Fruit fly (Drosophila melanogaster) whole organism, wandering third instar larva: ENCODE results near the gene Rab39.

Source experiments
- Abd-B ChIP-seq: fragments of >200 bp; optimal IDR thresholded peaks from 2 replicates; lab custom pipeline; 2017; ENCODE audit warnings: missing biosample characterization, missing genetic modification characterization
- CG32264 ChIP-seq: fragments of 200-800 bp; sonication (Bioruptor generic); optimal IDR thresholded peaks from 2 replicates; lab custom pipeline; 2016; ENCODE audit warnings: missing biosample characterization, missing genetic modification characterization
- CG9705 ChIP-seq: fragments of 200-800 bp; sonication (Bioruptor generic); optimal IDR thresholded peaks from 2 replicates; lab custom pipeline; 2018; ENCODE audit warnings: missing biosample characterization, mild to moderate bottlenecking, missing genetic modification characterization
- CrebA ChIP-seq: fragments of 200-800 bp; sonication (Bioruptor generic); optimal IDR thresholded peaks from 2 replicates; lab custom pipeline; 2016; ENCODE audit warnings: missing biosample characterization, mild to moderate bottlenecking, missing genetic modification characterization, borderline replicate concordance
- Dif ChIP-seq: fragments of 200-275, 200-300 bp; sonication (Bioruptor generic); optimal IDR thresholded peaks from 2 replicates; lab custom pipeline; 2018; ENCODE audit warnings: missing biosample characterization, missing genetic modification characterization; ENCODE audit not compliant: partially characterized antibody
- GATAd ChIP-seq: sonication (Bioruptor generic); optimal IDR thresholded peaks from 2 replicates; lab custom pipeline; 2016; ENCODE audit warnings: missing biosample characterization, missing genetic modification characterization
- HLH106 ChIP-seq: fragments of 200-800 bp; optimal IDR thresholded peaks from 3 replicates; lab custom pipeline; 2019; ENCODE audit warnings: missing biosample characterization, mild to moderate bottlenecking, missing genetic modification characterization, moderate library complexity
- Hnf4 ChIP-seq: fragments of 200-800 bp; sonication (Bioruptor generic); optimal IDR thresholded peaks from 2 replicates; lab custom pipeline; 2016; ENCODE audit warnings: missing biosample characterization, mild to moderate bottlenecking, missing genetic modification characterization
- Hr78 ChIP-seq: fragments of >200 bp; optimal IDR thresholded peaks from 2 replicates; lab custom pipeline; 2017; ENCODE audit warnings: missing biosample characterization, missing genetic modification characterization
- Hr83 ChIP-seq: fragments of 200-300 bp; sonication (Bioruptor generic); optimal IDR thresholded peaks from 2 replicates; lab custom pipeline; 2016; ENCODE audit warnings: missing biosample characterization, mild to moderate bottlenecking, missing genetic modification characterization, moderate library complexity; ENCODE audit not compliant: poor library complexity, severe bottlenecking
- Jra ChIP-seq: sonication (Bioruptor generic); optimal IDR thresholded peaks from 2 replicates; lab custom pipeline; 2016; ENCODE audit warnings: missing biosample characterization, missing genetic modification characterization
- Myc ChIP-seq: fragments of >200 bp; optimal IDR thresholded peaks from 2 replicates; lab custom pipeline; 2017
- N ChIP-seq: fragments of >200 bp; optimal IDR thresholded peaks from 2 replicates; lab custom pipeline; 2018; ENCODE audit warnings: missing biosample characterization, missing external identifiers, missing genetic modification characterization
- OdsH ChIP-seq: fragments of 200-800 bp; sonication (Bioruptor generic); optimal IDR thresholded peaks from 2 replicates; lab custom pipeline; 2016; ENCODE audit warnings: missing biosample characterization, mild to moderate bottlenecking, missing genetic modification characterization
- Rel ChIP-seq, 2 experiments: fragments of 200-800 bp; sonication (Bioruptor generic) in 1 of 2; optimal IDR thresholded peaks; 2 replicates in 1 of 2; 3 replicates in 1 of 2; lab custom pipeline; 2016 to 2019; ENCODE audit warnings: mild to moderate bottlenecking in 2 of 2, missing biosample characterization in 2 of 2, missing genetic modification characterization in 2 of 2, moderate library complexity in 1 of 2
- Sp1 ChIP-seq: fragments of 200-800 bp; sonication (Bioruptor generic); optimal IDR thresholded peaks from 3 replicates; lab custom pipeline; 2019; ENCODE audit warnings: missing biosample characterization, mild to moderate bottlenecking, missing genetic modification characterization, moderate library complexity
- Vsx2 ChIP-seq: fragments of 200-300, 225-300 bp; sonication (Bioruptor generic); optimal IDR thresholded peaks from 2 replicates; lab custom pipeline; 2018; ENCODE audit warnings: missing biosample characterization, missing genetic modification characterization; ENCODE audit not compliant: partially characterized antibody
- br ChIP-seq: fragments of 200-800 bp; sonication (Bioruptor generic); optimal IDR thresholded peaks from 2 replicates; lab custom pipeline; 2016; ENCODE audit warnings: missing biosample characterization, missing genetic modification characterization
- brk ChIP-seq: fragments of 200-800 bp; sonication (Bioruptor generic); optimal IDR thresholded peaks from 2 replicates; lab custom pipeline; 2016; ENCODE audit warnings: missing biosample characterization, mild to moderate bottlenecking, missing genetic modification characterization
- dl ChIP-seq, 2 experiments: fragments of 175-275, 200-275 bp in 1 of 2; fragments of 200-275 bp in 1 of 2; sonication (Bioruptor generic); optimal IDR thresholded peaks; lab custom pipeline; 2018; ENCODE audit warnings: mild to moderate bottlenecking in 2 of 2, missing biosample characterization in 2 of 2, missing genetic modification characterization in 2 of 2, moderate library complexity in 2 of 2; ENCODE audit not compliant: partially characterized antibody in 2 of 2, insufficient read depth in 1 of 2
- dmrt93B ChIP-seq: fragments of 200-800 bp; sonication (Bioruptor generic); optimal IDR thresholded peaks from 2 replicates; lab custom pipeline; 2018; ENCODE audit warnings: missing biosample characterization, mild to moderate bottlenecking, missing genetic modification characterization
- dsf ChIP-seq: sonication (Bioruptor generic); optimal IDR thresholded peaks from 2 replicates; lab custom pipeline; 2016; ENCODE audit warnings: missing biosample characterization, missing genetic modification characterization, borderline replicate concordance
- ey ChIP-seq: fragments of 200-800 bp; sonication (Bioruptor generic); optimal IDR thresholded peaks from 2 replicates; lab custom pipeline; 2016; ENCODE audit warnings: missing biosample characterization, missing genetic modification characterization
- foxo ChIP-seq, 2 experiments: fragments of 200-800 bp; sonication (Bioruptor generic); optimal IDR thresholded peaks; 2 replicates in 1 of 2; 3 replicates in 1 of 2; lab custom pipeline; 2016 to 2017; ENCODE audit warnings: missing biosample characterization in 2 of 2, missing genetic modification characterization in 2 of 2
- fru ChIP-seq: fragments of 200-800 bp; sonication (Bioruptor generic); optimal IDR thresholded peaks from 3 replicates; lab custom pipeline; 2016; ENCODE audit warnings: missing biosample characterization, mild to moderate bottlenecking, missing genetic modification characterization
- h ChIP-seq: fragments of 200-800 bp; sonication (Bioruptor generic); optimal IDR thresholded peaks from 3 replicates; lab custom pipeline; 2016; ENCODE audit warnings: missing biosample characterization, mild to moderate bottlenecking, missing genetic modification characterization
- jim ChIP-seq: fragments of 175-275, 200-325 bp; sonication (Bioruptor generic); optimal IDR thresholded peaks from 2 replicates; lab custom pipeline; 2016; ENCODE audit warnings: missing biosample characterization, mild to moderate bottlenecking, missing genetic modification characterization
- lola ChIP-seq: fragments of >200 bp; optimal IDR thresholded peaks from 2 replicates; lab custom pipeline; 2017; ENCODE audit warnings: missing biosample characterization, missing genetic modification characterization
- pan ChIP-seq: fragments of >200 bp; optimal IDR thresholded peaks from 2 replicates; lab custom pipeline; 2017
- psq ChIP-seq: fragments of 200-800 bp; sonication (Bioruptor generic); optimal IDR thresholded peaks from 3 replicates; lab custom pipeline; 2017; ENCODE audit warnings: missing biosample characterization, mild to moderate bottlenecking, missing genetic modification characterization, moderate library complexity
- rgr ChIP-seq: fragments of 200-800 bp; sonication (Bioruptor generic); optimal IDR thresholded peaks from 3 replicates; lab custom pipeline; 2016; ENCODE audit warnings: missing biosample characterization, mild to moderate bottlenecking, missing genetic modification characterization
- sage ChIP-seq: fragments of 200-800 bp; sonication (Bioruptor generic); optimal IDR thresholded peaks from 2 replicates; lab custom pipeline; 2016; ENCODE audit warnings: missing biosample characterization, mild to moderate bottlenecking, missing genetic modification characterization
- sv ChIP-seq: fragments of 200-800 bp; sonication (Bioruptor generic); optimal IDR thresholded peaks from 3 replicates; lab custom pipeline; 2016; ENCODE audit warnings: missing biosample characterization, missing genetic modification characterization
- tai ChIP-seq: sonication (Bioruptor generic); optimal IDR thresholded peaks from 2 replicates; lab custom pipeline; 2016; ENCODE audit warnings: missing biosample characterization, missing genetic modification characterization
- usp ChIP-seq: fragments of >200 bp; optimal IDR thresholded peaks from 2 replicates; lab custom pipeline; 2017; ENCODE audit warnings: missing biosample characterization, missing genetic modification characterization
- woc ChIP-seq: sonication (Bioruptor generic); optimal IDR thresholded peaks from 2 replicates; lab custom pipeline; 2016; ENCODE audit warnings: missing biosample characterization, mild to moderate bottlenecking, missing genetic modification characterization

Rab39 gene

dm6 chrX:7707350-7708241 lies 27.1 kb upstream of the Rab39 start:
- TF ChIP-seq pan (lab: Kevin White, UChicago) (peak; percentile 44), br (no peak), usp (GFP tag; lab: Kevin White, UChicago) (no peak)

dm6 chrX:7708942-7709707 lies 25.6 kb upstream of the Rab39 start, which contains the start of gene CHES-1-like:
TSS of gene CHES-1-like (minus strand) at chrX:7709385.
- TF ChIP-seq psq = peak; percentile 88
- TF ChIP-seq fru (GFP tag; lab: Kevin White, UChicago) = peak; percentile 91
- no peak for TF ChIP-seq Abd-B
- no peak for TF ChIP-seq lola (GFP tag; lab: Kevin White, UChicago)
- TF ChIP-seq usp (GFP tag; lab: Kevin White, UChicago) = no peak
- TF ChIP-seq GATAd (GFP tag; lab: Kevin White, UChicago) = no peak
- TF ChIP-seq ey (GFP tag; lab: Kevin White, UChicago) = peak; percentile 85
- peak; percentile 58 for TF ChIP-seq Hnf4 (GFP tag; lab: Kevin White, UChicago)
- TF ChIP-seq br = peak; percentile 86
- TF ChIP-seq dmrt93B (GFP tag; lab: Kevin White, UChicago) = peak; percentile 74
- peak; percentile 19 for TF ChIP-seq CG32264 (GFP tag; lab: Kevin White, UChicago)
- TF ChIP-seq Sp1 (GFP tag; lab: Kevin White, UChicago) = peak; percentile 77
- peak; percentile 49 for TF ChIP-seq tai (GFP tag; lab: Kevin White, UChicago)
- peak; percentile 36 for TF ChIP-seq Dif
- TF ChIP-seq Vsx2 (GFP tag; lab: Kevin White, UChicago) = no peak
- peak; percentile 75 for TF ChIP-seq OdsH
- TF ChIP-seq sv (GFP tag; lab: Kevin White, UChicago) = peak; percentile 94
- peak; percentile 56 for TF ChIP-seq Jra (GFP tag; lab: Kevin White, UChicago)
- TF ChIP-seq Rel (GFP tag; optimal IDR thresholded peaks at IDR 0.05; lab: Kevin White, UChicago) = peak; percentile 53
- peak; percentile 10 for TF ChIP-seq Rel (tag; optimal IDR thresholded peaks at IDR 0.05; lab: Kevin White, UChicago)
- no peak for TF ChIP-seq dsf
- TF ChIP-seq Hr83 (GFP tag; lab: Kevin White, UChicago) = no peak
- TF ChIP-seq pan (lab: Kevin White, UChicago) = no peak
- TF ChIP-seq sage (GFP tag; lab: Kevin White, UChicago) = no peak
- TF ChIP-seq h = peak; percentile 82
- no peak for TF ChIP-seq Hr78 (GFP tag; lab: Kevin White, UChicago)
- TF ChIP-seq HLH106 (tag; lab: Kevin White, UChicago) = peak; percentile 73
- TF ChIP-seq brk (GFP tag; lab: Kevin White, UChicago) = no peak
- no peak for TF ChIP-seq jim (GFP tag; lab: Kevin White, UChicago)
- peak; percentile 78 for TF ChIP-seq rgr
- no peak for TF ChIP-seq Myc (lab: Kevin White, UChicago)
- TF ChIP-seq dl (GFP tag; optimal IDR thresholded peaks at IDR 0.05; lab: Kevin White, UChicago; ENCODE audit: insufficient read depth in 1 of 2, partially characterized antibody in 2 of 2) = no peak
- TF ChIP-seq CG9705 = peak; percentile 54
- no peak for TF ChIP-seq N
- TF ChIP-seq foxo (GFP tag; optimal IDR thresholded peaks at IDR 0.05; lab: Kevin White, UChicago) = peak; percentile 19 to 85
- no peak for TF ChIP-seq CrebA (GFP tag; lab: Kevin White, UChicago)
- TF ChIP-seq woc (GFP tag; lab: Kevin White, UChicago) = peak; percentile 67
